Worm (Caenorhabditis elegans) whole organism, L4 larva: ENCODE measurements around the gene asp-17.

Experiments
- D1046.2 ChIP-seq: fragments of 200-800 bp; sonication (Bioruptor generic); IDR thresholded peaks from 2 replicates; pipeline ENCODE4 v1.3.6; 2022; ENCODE audit warnings: missing genetic modification characterization, missing compliant biosample characterization
- F10B5.3 ChIP-seq: sonication (generic microtip); optimal IDR thresholded peaks from 2 replicates; lab custom pipeline; 2016; ENCODE audit warnings: mild to moderate bottlenecking, missing genetic modification characterization, missing compliant biosample characterization
- F37D6.2 ChIP-seq: sonication (generic microtip); optimal IDR thresholded peaks from 2 replicates; lab custom pipeline; 2016; ENCODE audit warnings: mild to moderate bottlenecking, missing genetic modification characterization, missing compliant biosample characterization
- F49E8.2 ChIP-seq: sonication (generic microtip); optimal IDR thresholded peaks from 2 replicates; lab custom pipeline; 2016; ENCODE audit warnings: missing compliant biosample characterization, mild to moderate bottlenecking, missing genetic modification characterization, borderline replicate concordance
- R02D3.7 ChIP-seq: fragments of 150-350 bp; sonication (generic microtip); optimal IDR thresholded peaks from 3 replicates; lab custom pipeline; 2014; ENCODE audit warnings: missing biosample characterization, missing genetic modification characterization
- Y105C5A.15 ChIP-seq: fragments of 200-800 bp; sonication (Bioruptor generic); IDR thresholded peaks from 2 replicates; pipeline ENCODE4 v1.3.6; 2022; ENCODE audit warnings: missing genetic modification characterization, missing compliant biosample characterization
- Y5F2A.4 ChIP-seq: fragments of 200-800 bp; sonication (Bioruptor generic); optimal IDR thresholded peaks from 2 replicates; lab custom pipeline; 2018; ENCODE audit warnings: mild to moderate bottlenecking, missing genetic modification characterization, missing compliant biosample characterization
- ZK337.2 ChIP-seq: fragments of 200-800 bp; sonication (Bioruptor generic); IDR thresholded peaks from 2 replicates; pipeline ENCODE4 v1.3.6; 2022; ENCODE audit warnings: missing genetic modification reagents, missing genetic modification characterization, missing compliant biosample characterization
- ZK546.5 ChIP-seq, 2 experiments: sonication (generic microtip); optimal IDR thresholded peaks; 2 replicates each; lab custom pipeline; 2017; ENCODE audit warnings: missing biosample characterization in 2 of 2, missing genetic modification characterization in 2 of 2
- aly-2 ChIP-seq: sonication (generic microtip); optimal IDR thresholded peaks from 2 replicates; lab custom pipeline; 2018; ENCODE audit warnings: missing biosample characterization, missing genetic modification characterization
- ama-1 ChIP-seq: fragments of 150-350 bp; optimal IDR thresholded peaks from 2 replicates; lab custom pipeline; 2014; ENCODE audit warnings: inconsistent platforms, mixed read lengths
- attf-4 ChIP-seq: sonication (generic microtip); optimal IDR thresholded peaks from 3 replicates; lab custom pipeline; 2017; ENCODE audit warnings: missing biosample characterization, missing genetic modification characterization
- ceh-20 ChIP-seq: fragments of 200-800 bp; sonication (Bioruptor generic); IDR thresholded peaks from 2 replicates; pipeline ENCODE4 v1.3.6; 2022; ENCODE audit warnings: missing genetic modification reagents, missing genetic modification characterization, missing compliant biosample characterization
- ceh-32 ChIP-seq: sonication (generic microtip); optimal IDR thresholded peaks from 2 replicates; lab custom pipeline; 2016; ENCODE audit warnings: mild to moderate bottlenecking, missing genetic modification characterization, missing compliant biosample characterization; ENCODE audit not compliant: poor library complexity
- ceh-62 ChIP-seq: sonication (generic microtip); optimal IDR thresholded peaks from 2 replicates; lab custom pipeline; 2017; ENCODE audit warnings: missing biosample characterization, missing genetic modification characterization
- ceh-82 ChIP-seq: sonication (generic microtip); optimal IDR thresholded peaks from 2 replicates; lab custom pipeline; 2017; ENCODE audit warnings: missing biosample characterization, missing genetic modification characterization
- daf-12 ChIP-seq: fragments of 150-350 bp; optimal IDR thresholded peaks from 2 replicates; lab custom pipeline; 2014; ENCODE audit warnings: missing biosample characterization, missing genetic modification reagents, missing genetic modification characterization
- dmd-6 ChIP-seq: fragments of 200-800 bp; sonication (Bioruptor generic); IDR thresholded peaks from 2 replicates; pipeline ENCODE4 v1.3.6; 2022; ENCODE audit warnings: missing genetic modification reagents, missing genetic modification characterization, missing compliant biosample characterization
- dmd-8 ChIP-seq: fragments of 200-800 bp; sonication (Bioruptor generic); IDR thresholded peaks from 2 replicates; pipeline ENCODE4 v1.3.6; 2022; ENCODE audit warnings: missing genetic modification characterization, missing compliant biosample characterization
- duxl-1 ChIP-seq: sonication (generic microtip); optimal IDR thresholded peaks from 2 replicates; lab custom pipeline; 2016; ENCODE audit warnings: mild to moderate bottlenecking, missing genetic modification characterization, moderate library complexity, missing compliant biosample characterization; ENCODE audit not compliant: poor library complexity
- dve-1 ChIP-seq: sonication (generic microtip); optimal IDR thresholded peaks from 2 replicates; lab custom pipeline; 2017; ENCODE audit warnings: antibody characterized with exemption, mild to moderate bottlenecking, missing genetic modification characterization, missing compliant biosample characterization; ENCODE audit not compliant: insufficient read depth
- fos-1 ChIP-seq: fragments of 150-350 bp; optimal IDR thresholded peaks from 2 replicates; lab custom pipeline; 2014; ENCODE audit warnings: missing biosample characterization, missing genetic modification characterization
- hif-1 ChIP-seq, 2 experiments: sonication (generic microtip); optimal IDR thresholded peaks; 2 replicates each; lab custom pipeline; 2016 to 2017; ENCODE audit warnings: missing compliant biosample characterization in 2 of 2, missing genetic modification characterization in 2 of 2, missing genetic modification reagents in 2 of 2, missing genotype in 2 of 2, mild to moderate bottlenecking in 1 of 2
- hlh-30 ChIP-seq: sonication (generic microtip); optimal IDR thresholded peaks from 2 replicates; lab custom pipeline; 2017; ENCODE audit warnings: antibody characterized with exemption, mild to moderate bottlenecking, missing genetic modification characterization, missing compliant biosample characterization; ENCODE audit not compliant: insufficient read depth
- hmg-1.1 ChIP-seq: fragments of 200-800 bp; sonication (Bioruptor generic); IDR thresholded peaks from 2 replicates; pipeline ENCODE4 v1.3.6; 2022; ENCODE audit warnings: missing genetic modification reagents, missing genetic modification characterization, missing compliant biosample characterization
- lin-1 ChIP-seq: fragments of 200-800 bp; sonication (Bioruptor generic); IDR thresholded peaks from 2 replicates; pipeline ENCODE4 v1.3.6; 2022; ENCODE audit warnings: missing genetic modification reagents, missing genetic modification characterization, missing compliant biosample characterization
- lin-13 ChIP-seq: fragments of 150-350 bp; optimal IDR thresholded peaks from 2 replicates; lab custom pipeline; 2014; ENCODE audit warnings: missing biosample characterization, missing genetic modification reagents, missing genetic modification characterization
- lin-15B ChIP-seq: fragments of 150-350 bp; sonication (generic microtip); optimal IDR thresholded peaks from 3 replicates; lab custom pipeline; 2014; ENCODE audit warnings: missing biosample characterization, missing genetic modification characterization
- lin-39 ChIP-seq: fragments of 150-350 bp; optimal IDR thresholded peaks from 2 replicates; lab custom pipeline; 2014; ENCODE audit warnings: missing biosample characterization, missing genetic modification reagents, missing genetic modification characterization
- mdt-29 ChIP-seq: fragments of 200-800 bp; sonication (Bioruptor generic); IDR thresholded peaks from 2 replicates; pipeline ENCODE4 v1.3.6; 2022; ENCODE audit warnings: missing genetic modification reagents, missing genetic modification characterization, missing compliant biosample characterization
- nhr-10 ChIP-seq: fragments of 150-350 bp; optimal IDR thresholded peaks from 2 replicates; lab custom pipeline; 2014; ENCODE audit warnings: missing biosample characterization, missing genetic modification characterization
- nhr-111 ChIP-seq: fragments of 200-800 bp; sonication (Bioruptor generic); optimal IDR thresholded peaks from 2 replicates; lab custom pipeline; 2018; ENCODE audit warnings: mild to moderate bottlenecking, missing genetic modification characterization, missing compliant biosample characterization
- nhr-28 ChIP-seq: fragments of 150-350 bp; optimal IDR thresholded peaks from 2 replicates; lab custom pipeline; 2014; ENCODE audit warnings: missing biosample characterization, missing genetic modification characterization
- nhr-41 ChIP-seq: fragments of 200-800 bp; sonication (Bioruptor generic); IDR thresholded peaks from 2 replicates; pipeline ENCODE4 v1.3.6; 2022; ENCODE audit warnings: missing genetic modification reagents, missing genetic modification characterization, missing compliant biosample characterization
- nhr-48 ChIP-seq: sonication (generic microtip); optimal IDR thresholded peaks from 2 replicates; lab custom pipeline; 2016; ENCODE audit warnings: mild to moderate bottlenecking, missing genetic modification characterization, missing compliant biosample characterization
- nhr-6 ChIP-seq: fragments of 150-350 bp; optimal IDR thresholded peaks from 2 replicates; lab custom pipeline; 2014; ENCODE audit warnings: missing biosample characterization, missing genetic modification characterization
- pha-4 ChIP-seq, 2 experiments: fragments of 150-350 bp in 1 of 2; fragments of 200-800 bp in 1 of 2; sonication (Bioruptor generic) in 1 of 2; IDR thresholded peaks in 1 of 2; optimal IDR thresholded peaks in 1 of 2; 2 replicates each; pipeline versions ENCODE4 v1.3.6 to Lab custom; 2014 to 2022; ENCODE audit warnings: missing genetic modification characterization in 2 of 2, missing genetic modification reagents in 2 of 2, missing biosample characterization in 1 of 2, missing compliant biosample characterization in 1 of 2
- pqm-1 ChIP-seq: sonication (generic microtip); optimal IDR thresholded peaks from 2 replicates; lab custom pipeline; 2017; ENCODE audit warnings: missing biosample characterization, missing genetic modification characterization
- saeg-2 ChIP-seq: fragments of 200-800 bp; sonication (Bioruptor generic); IDR thresholded peaks from 2 replicates; pipeline ENCODE4 v1.3.6; 2022; ENCODE audit warnings: missing genetic modification reagents, missing genetic modification characterization, missing compliant biosample characterization
- set-16 ChIP-seq: fragments of 200-800 bp; sonication (Bioruptor generic); IDR thresholded peaks from 2 replicates; pipeline ENCODE4 v1.3.6; 2022; ENCODE audit warnings: missing genetic modification reagents, missing genetic modification characterization, missing compliant biosample characterization
- snpc-4 ChIP-seq: fragments of 150-350 bp; optimal IDR thresholded peaks from 2 replicates; lab custom pipeline; 2014; ENCODE audit warnings: missing biosample characterization, missing genetic modification characterization
- spr-1 ChIP-seq: sonication (generic microtip); optimal IDR thresholded peaks from 2 replicates; lab custom pipeline; 2016; ENCODE audit warnings: mild to moderate bottlenecking, missing genetic modification characterization, missing compliant biosample characterization
- spr-3 ChIP-seq: fragments of 200-800 bp; sonication (Bioruptor generic); optimal IDR thresholded peaks from 2 replicates; lab custom pipeline; 2018; ENCODE audit warnings: mild to moderate bottlenecking, missing genetic modification characterization, missing compliant biosample characterization
- tag-97 ChIP-seq: fragments of 200-800 bp; sonication (Bioruptor generic); IDR thresholded peaks from 2 replicates; pipeline ENCODE4 v1.3.6; 2022; ENCODE audit warnings: missing genetic modification characterization, missing compliant biosample characterization
- tra-1 ChIP-seq: fragments of 200-800 bp; sonication (Bioruptor generic); IDR thresholded peaks from 2 replicates; pipeline ENCODE4 v1.3.6; 2022; ENCODE audit warnings: missing genetic modification reagents, missing genetic modification characterization, missing compliant biosample characterization
- vab-7 ChIP-seq: fragments of 200-800 bp; sonication (Bioruptor generic); IDR thresholded peaks from 2 replicates; pipeline ENCODE4 v1.3.6; 2022; ENCODE audit warnings: missing genetic modification reagents, missing genetic modification characterization, missing compliant biosample characterization
- zag-1 ChIP-seq: fragments of 150-350 bp; optimal IDR thresholded peaks from 2 replicates; lab custom pipeline; 2014; ENCODE audit warnings: missing biosample characterization, missing genetic modification characterization
- zfp-2 ChIP-seq: sonication (generic microtip); optimal IDR thresholded peaks from 2 replicates; lab custom pipeline; 2016; ENCODE audit warnings: mild to moderate bottlenecking, missing genetic modification characterization, missing compliant biosample characterization
- zip-11 ChIP-seq: fragments of 200-800 bp; sonication (Bioruptor generic); IDR thresholded peaks from 2 replicates; pipeline ENCODE4 v1.3.6; 2022; ENCODE audit warnings: missing genetic modification characterization, missing compliant biosample characterization
- ztf-11 ChIP-seq: fragments of 150-350 bp; optimal IDR thresholded peaks from 2 replicates; lab custom pipeline; 2014; ENCODE audit warnings: missing biosample characterization, missing genetic modification characterization

The asp-17 gene

DNA sequence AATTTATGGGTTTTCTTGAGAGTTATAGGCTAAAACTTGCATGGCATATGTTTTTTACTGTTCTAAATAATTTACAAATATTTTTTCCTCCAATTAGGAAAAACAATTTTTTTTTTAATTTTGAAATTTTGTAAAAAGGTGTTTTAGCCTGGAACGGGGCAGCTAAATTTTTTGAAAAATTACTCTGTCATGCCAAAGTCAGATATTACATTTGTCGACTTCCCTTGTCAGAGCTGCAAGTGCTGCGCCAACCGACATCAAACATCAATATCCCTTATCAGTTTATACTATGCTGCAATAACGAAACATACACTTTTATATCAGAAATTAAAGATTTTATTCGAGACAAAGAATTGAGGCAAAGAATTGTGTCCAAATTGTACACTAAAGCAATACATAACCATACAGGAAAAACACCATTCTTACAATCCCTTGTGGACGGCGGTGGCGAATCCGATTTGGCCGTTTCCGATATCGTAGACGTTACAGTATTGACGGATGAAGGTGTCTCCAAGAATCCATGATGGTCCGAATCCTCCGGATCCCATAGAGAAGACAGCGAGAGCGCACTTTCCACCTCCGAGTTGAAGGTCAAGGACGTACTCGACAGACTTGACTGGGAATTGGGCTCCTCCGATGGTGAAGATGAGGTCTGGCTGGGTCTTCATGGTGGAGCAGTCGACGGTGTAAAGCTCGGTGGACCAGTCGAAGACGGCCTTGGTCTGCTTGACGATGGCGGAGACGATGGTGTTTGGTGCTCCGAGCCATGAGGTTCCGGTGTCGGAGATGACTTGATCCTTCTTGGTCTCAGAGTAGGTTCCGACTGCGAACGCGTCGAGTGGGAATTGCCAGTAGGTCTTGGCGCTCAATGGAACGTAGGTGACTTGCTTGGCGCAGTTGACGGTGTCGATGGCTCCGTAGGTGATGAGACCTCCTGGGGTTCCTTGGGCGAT, 12.3 kb upstream of the asp-17 start (continued):
- TF ChIP-seq dmd-6 (GFP tag; lab: Robert Waterston, UW) (peak; percentile 29; the same call in 1 of the 2 replicates), ceh-20 (GFP tag; lab: Robert Waterston, UW) (no peak), fos-1 (tag; lab: Kevin White, UChicago) (no peak), attf-4 (tag; lab: Kevin White, UChicago) (no peak), Y5F2A.4 (GFP tag; lab: Kevin White, UChicago) (no peak), lin-15B (no peak), tra-1 (GFP tag; lab: Robert Waterston, UW) (no peak), lin-1 (GFP tag; lab: Robert Waterston, UW) (no peak), mdt-29 (no peak), hmg-1.1 (GFP tag; lab: Robert Waterston, UW) (no peak), ceh-32 (tag; lab: Kevin White, UChicago) (no peak), tag-97 (GFP tag; lab: Robert Waterston, UW) (no peak), spr-3 (no peak), nhr-111 (GFP tag; lab: Kevin White, UChicago) (no peak), ZK337.2 (GFP tag; lab: Robert Waterston, UW) (no peak), vab-7 (GFP tag; lab: Robert Waterston, UW) (no peak), ZK546.5 (tag; optimal IDR thresholded peaks at IDR 0.05; lab: Kevin White, UChicago) (no peak), nhr-10 (tag; lab: Kevin White, UChicago) (no peak), ceh-82 (tag; lab: Kevin White, UChicago) (no peak), lin-39 (tag; lab: Kevin White, UChicago) (no peak), saeg-2 (GFP tag; lab: Robert Waterston, UW) (no peak), aly-2 (tag; lab: Kevin White, UChicago) (peak; percentile 96), zfp-2 (tag; lab: Kevin White, UChicago) (no peak), pqm-1 (tag; lab: Kevin White, UChicago) (peak; percentile 26), spr-1 (tag; lab: Kevin White, UChicago) (no peak), nhr-41 (GFP tag; lab: Robert Waterston, UW) (no peak), F10B5.3 (tag; lab: Kevin White, UChicago) (no peak), dve-1 (tag; lab: Kevin White, UChicago) (peak; percentile 80), ama-1 (lab: Kevin White, UChicago) (no peak), zip-11 (GFP tag; lab: Robert Waterston, UW) (no peak), Y105C5A.15 (GFP tag; lab: Robert Waterston, UW) (no peak), duxl-1 (tag; lab: Kevin White, UChicago) (no peak), ceh-62 (no peak), zag-1 (tag; lab: Kevin White, UChicago) (no peak), R02D3.7 (tag; lab: Kevin White, UChicago) (no peak), hlh-30 (tag; lab: Kevin White, UChicago) (no peak), lin-13 (GFP tag; lab: Kevin White, UChicago) (no peak), set-16 (peak; percentile 80), snpc-4 (tag; lab: Kevin White, UChicago) (no peak), nhr-48 (tag; lab: Kevin White, UChicago) (no peak), F37D6.2 (tag; lab: Kevin White, UChicago) (no peak), nhr-6 (tag; lab: Kevin White, UChicago) (no peak), hif-1 (tag; optimal IDR thresholded peaks at IDR 0.05; lab: Kevin White, UChicago) (no peak), dmd-8 (GFP tag; lab: Robert Waterston, UW) (no peak), ztf-11 (tag; lab: Kevin White, UChicago) (no peak), nhr-28 (no peak), D1046.2 (GFP tag; lab: Robert Waterston, UW) (no peak), pha-4 (GFP tag; IDR thresholded peaks at IDR 0.05; lab: Robert Waterston, UW) (peak; percentile 35; the same call in 1 of the 2 replicates), pha-4 (tag; optimal IDR thresholded peaks at IDR 0.05; lab: Kevin White, UChicago) (no peak), F49E8.2 (tag; lab: Kevin White, UChicago) (no peak), daf-12 (tag; lab: Kevin White, UChicago) (no peak)
